Worm (Caenorhabditis elegans) whole organism, L4 larva: ENCODE results near the gene B0563.1.
A peak's percentile ranks its signal among the peaks of the same experiment; 100 is the strongest.

Source experiments
- ceh-44 ChIP-seq: fragments of 200-800 bp; sonication (Bioruptor generic); IDR thresholded peaks from 2 replicates; pipeline ENCODE4 v1.3.6; 2022; ENCODE audit warnings: missing genetic modification reagents, missing genetic modification characterization, missing compliant biosample characterization
- duxl-1 ChIP-seq: sonication (generic microtip); optimal IDR thresholded peaks from 2 replicates; lab custom pipeline; 2016; ENCODE audit warnings: mild to moderate bottlenecking, missing genetic modification characterization, moderate library complexity, missing compliant biosample characterization; ENCODE audit not compliant: poor library complexity
- dve-1 ChIP-seq: sonication (generic microtip); optimal IDR thresholded peaks from 2 replicates; lab custom pipeline; 2017; ENCODE audit warnings: antibody characterized with exemption, mild to moderate bottlenecking, missing genetic modification characterization, missing compliant biosample characterization; ENCODE audit not compliant: insufficient read depth
- snpc-4 ChIP-seq: fragments of 150-350 bp; optimal IDR thresholded peaks from 2 replicates; lab custom pipeline; 2014; ENCODE audit warnings: missing biosample characterization, missing genetic modification characterization
- unc-39 ChIP-seq: sonication (generic microtip); optimal IDR thresholded peaks from 2 replicates; lab custom pipeline; 2017; ENCODE audit warnings: missing biosample characterization, missing genetic modification characterization
- unc-62 ChIP-seq, 3 experiments: fragments of 150-350 bp in 1 of 3; sonication (generic microtip); optimal IDR thresholded peaks in 2 of 3; peaks in 1 of 3; 1 replicate in 1 of 3; 2 replicates in 2 of 3; lab custom pipeline; 2014 to 2017; ENCODE audit warnings: missing biosample characterization in 3 of 3, missing genetic modification characterization in 3 of 3, missing genetic modification reagents in 3 of 3, missing genotype in 1 of 3
- ztf-11 ChIP-seq: fragments of 150-350 bp; optimal IDR thresholded peaks from 2 replicates; lab custom pipeline; 2014; ENCODE audit warnings: missing biosample characterization, missing genetic modification characterization

ce11 chrX:9208933-9209332, 37.6 kb downstream of the B0563.1 start:
- TF ChIP-seq snpc-4 (tag; lab: Kevin White, UChicago) (no peak), ztf-11 (tag; lab: Kevin White, UChicago) (no peak), ceh-44 (GFP tag; lab: Robert Waterston, UW) (no peak), unc-62 (GFP tag; optimal IDR thresholded peaks at IDR 0.05 in 1 of 2; lab: Kevin White, UChicago) (peak in 1 of 2 experiments; percentile 99), unc-62 (tag; optimal IDR thresholded peaks at IDR 0.05; lab: Kevin White, UChicago) (no peak), dve-1 (tag; lab: Kevin White, UChicago) (no peak), duxl-1 (tag; lab: Kevin White, UChicago) (no peak), unc-39 (tag; lab: Kevin White, UChicago) (no peak)
